Fruit fly (Drosophila melanogaster) whole organism, embryonic: ENCODE measurements around the gene ENGase.

Experiments used
- Ada2b ChIP-seq: fragments of 200-800 bp; sonication (Bioruptor generic); IDR thresholded peaks from 2 replicates; pipeline ENCODE4 v1.3.6; 2022; ENCODE audit warnings: missing biosample characterization, missing genetic modification characterization
- B-H1 ChIP-seq: fragments of 200-800 bp; sonication (Bioruptor generic); IDR thresholded peaks from 3 replicates; pipeline ENCODE4 v1.3.6; 2022; ENCODE audit warnings: missing biosample characterization, missing genetic modification characterization
- Bgb ChIP-seq: fragments of 200-800 bp; sonication (Bioruptor generic); IDR thresholded peaks from 2 replicates; pipeline ENCODE4 v1.3.6; 2022; ENCODE audit warnings: missing biosample characterization, missing genetic modification characterization; ENCODE audit not compliant: partially characterized antibody
- CG11085 ChIP-seq: fragments of 200-800 bp; sonication (Bioruptor generic); IDR thresholded peaks from 2 replicates; pipeline ENCODE4 v1.3.6; 2022; ENCODE audit warnings: missing biosample characterization, missing genetic modification characterization
- CG11398 ChIP-seq: fragments of 200-800 bp; sonication (Bioruptor generic); optimal IDR thresholded peaks from 2 replicates; lab custom pipeline; 2016; ENCODE audit warnings: missing biosample characterization, missing genetic modification characterization
- CG12155 ChIP-seq: fragments of 200-800 bp; sonication (Bioruptor generic); optimal IDR thresholded peaks from 3 replicates; lab custom pipeline; 2016; ENCODE audit warnings: missing biosample characterization, missing genetic modification characterization
- CG13287 ChIP-seq: fragments of 200-800 bp; sonication (Bioruptor generic); IDR thresholded peaks from 2 replicates; pipeline ENCODE4 v1.3.6; 2022; ENCODE audit warnings: missing biosample characterization, missing genetic modification characterization; ENCODE audit not compliant: partially characterized antibody
- CG14014 ChIP-seq: fragments of 200-800 bp; sonication (Bioruptor generic); IDR thresholded peaks from 2 replicates; pipeline ENCODE4 v1.3.6; 2022; ENCODE audit warnings: missing biosample characterization, missing genetic modification characterization
- CG15601 ChIP-seq: fragments of 200-800 bp; sonication (Bioruptor generic); optimal IDR thresholded peaks from 3 replicates; lab custom pipeline; 2019; ENCODE audit warnings: missing biosample characterization, mild to moderate bottlenecking, missing genetic modification characterization, moderate library complexity
- CG15696 ChIP-seq: fragments of 200-800 bp; sonication (Bioruptor generic); optimal IDR thresholded peaks from 2 replicates; lab custom pipeline; 2019; ENCODE audit warnings: missing biosample characterization, mild to moderate bottlenecking, missing genetic modification characterization, moderate library complexity
- CG1647 ChIP-seq: fragments of 200-800 bp; sonication (Bioruptor generic); optimal IDR thresholded peaks from 3 replicates; lab custom pipeline; 2016; ENCODE audit warnings: missing biosample characterization, missing genetic modification characterization
- CG16813 ChIP-seq: fragments of 200-800 bp; sonication (Bioruptor generic); IDR thresholded peaks from 3 replicates; pipeline ENCODE4 v1.3.6; 2022; ENCODE audit warnings: missing biosample characterization, missing genetic modification characterization; ENCODE audit not compliant: partially characterized antibody
- CG17328 ChIP-seq: fragments of 200-800 bp; sonication (Bioruptor generic); IDR thresholded peaks from 2 replicates; pipeline ENCODE4 v1.3.6; 2022; ENCODE audit warnings: missing biosample characterization, missing genetic modification characterization
- CG17359 ChIP-seq: fragments of 200-800 bp; sonication (Bioruptor generic); optimal IDR thresholded peaks from 3 replicates; lab custom pipeline; 2018; ENCODE audit warnings: missing biosample characterization, mild to moderate bottlenecking, missing genetic modification characterization, moderate library complexity
- CG18599 ChIP-seq: fragments of 200-800 bp; sonication (Bioruptor generic); optimal IDR thresholded peaks from 3 replicates; lab custom pipeline; 2017; ENCODE audit warnings: missing biosample characterization, missing genetic modification characterization, mild to moderate bottlenecking, moderate library complexity, missing genetic modification reagents
- CG30431 ChIP-seq: fragments of 200-800 bp; sonication (Bioruptor generic); optimal IDR thresholded peaks from 2 replicates; lab custom pipeline; 2017; ENCODE audit warnings: missing biosample characterization, missing genetic modification characterization
- CG32532 ChIP-seq: fragments of 200-800 bp; sonication (Bioruptor generic); IDR thresholded peaks from 2 replicates; pipeline ENCODE4 v1.3.6; 2022; ENCODE audit warnings: missing biosample characterization, missing genetic modification characterization
- CG3847 ChIP-seq: fragments of 200-800 bp; sonication (Bioruptor generic); IDR thresholded peaks from 2 replicates; pipeline ENCODE4 v1.3.6; 2022; ENCODE audit warnings: missing biosample characterization, missing genetic modification characterization
- CG5245 ChIP-seq: fragments of 200-800 bp; sonication (Bioruptor generic); optimal IDR thresholded peaks from 3 replicates; lab custom pipeline; 2016; ENCODE audit warnings: missing biosample characterization, missing genetic modification characterization
- CG6654 ChIP-seq: fragments of 200-800 bp; sonication (Bioruptor generic); optimal IDR thresholded peaks from 2 replicates; lab custom pipeline; 2017; ENCODE audit warnings: missing biosample characterization, mild to moderate bottlenecking, missing genetic modification characterization
- CG6683 ChIP-seq: fragments of 200-800 bp; sonication (Bioruptor generic); optimal IDR thresholded peaks from 2 replicates; lab custom pipeline; 2017; ENCODE audit warnings: missing biosample characterization, mild to moderate bottlenecking, missing genetic modification characterization, missing genetic modification reagents
- CG9932 ChIP-seq: fragments of 200-800 bp; sonication (Bioruptor generic); IDR thresholded peaks from 2 replicates; pipeline ENCODE4 v1.3.6; 2022; ENCODE audit warnings: missing biosample characterization, missing genetic modification characterization
- Chrac-16 ChIP-seq: fragments of 200-800 bp; sonication (Bioruptor generic); optimal IDR thresholded peaks from 3 replicates; lab custom pipeline; 2016; ENCODE audit warnings: missing biosample characterization, missing genetic modification characterization
- Elba2 ChIP-seq: fragments of 200-800 bp; sonication (Bioruptor generic); optimal IDR thresholded peaks from 3 replicates; lab custom pipeline; 2016; ENCODE audit warnings: missing biosample characterization, missing genetic modification characterization
- Ets65A ChIP-seq: fragments of 200-800 bp; sonication (Bioruptor generic); peaks from one replicate; lab custom pipeline; 2016; ENCODE audit warnings: missing biosample characterization, missing genetic modification characterization
- Fer3 ChIP-seq: fragments of 200-800 bp; sonication (Bioruptor generic); optimal IDR thresholded peaks from 2 replicates; lab custom pipeline; 2018; ENCODE audit warnings: missing biosample characterization, mild to moderate bottlenecking, missing genetic modification characterization, moderate library complexity
- Gug ChIP-seq: fragments of 200-800 bp; sonication (Bioruptor generic); IDR thresholded peaks from 4 replicates; pipeline ENCODE4 v1.3.6; 2022; ENCODE audit warnings: missing biosample characterization, missing genetic modification characterization
- HLH54F ChIP-seq: fragments of 200-800 bp; sonication (Bioruptor generic); optimal IDR thresholded peaks from 3 replicates; lab custom pipeline; 2016; ENCODE audit warnings: missing biosample characterization, missing genetic modification characterization
- Hmr ChIP-seq: fragments of 200-800 bp; sonication (Bioruptor generic); optimal IDR thresholded peaks from 3 replicates; lab custom pipeline; 2017; ENCODE audit warnings: mild to moderate bottlenecking, missing biosample characterization, missing genetic modification reagents, missing genetic modification characterization
- Hsf ChIP-seq: fragments of 200-800 bp; sonication (Bioruptor generic); optimal IDR thresholded peaks from 3 replicates; lab custom pipeline; 2016; ENCODE audit warnings: missing biosample characterization, missing genetic modification characterization
- MBD-R2 ChIP-seq: fragments of 200-800 bp; sonication (Bioruptor generic); IDR thresholded peaks from 2 replicates; pipeline ENCODE4 v1.3.6; 2022; ENCODE audit warnings: missing biosample characterization, missing genetic modification characterization
- Med ChIP-seq: fragments of 200-800 bp; sonication (Bioruptor generic); peaks from one replicate; lab custom pipeline; 2016; ENCODE audit warnings: missing biosample characterization, missing genetic modification characterization, mild to moderate bottlenecking, inconsistent platforms, moderate library complexity
- Meics ChIP-seq: fragments of 200-800 bp; sonication (Bioruptor generic); optimal IDR thresholded peaks from 2 replicates; lab custom pipeline; 2017; ENCODE audit warnings: missing biosample characterization, mild to moderate bottlenecking, missing genetic modification characterization
- Side ChIP-seq: fragments of 200-800 bp; sonication (Bioruptor generic); optimal IDR thresholded peaks from 2 replicates; lab custom pipeline; 2016; ENCODE audit warnings: missing biosample characterization, missing genetic modification characterization
- Sry-β ChIP-seq: fragments of 200-800 bp; sonication (Bioruptor generic); optimal IDR thresholded peaks from 2 replicates; lab custom pipeline; 2018; ENCODE audit warnings: missing biosample characterization, mild to moderate bottlenecking, missing genetic modification characterization, moderate library complexity
- Stat92E ChIP-seq, 3 experiments: fragments of >200 bp in 2 of 3; fragments of 200-800 bp in 1 of 3; sonication (Bioruptor generic) in 1 of 3; optimal IDR thresholded peaks; 2 replicates each; lab custom pipeline; 2017 to 2019; ENCODE audit warnings: missing biosample characterization in 3 of 3, missing genetic modification characterization in 3 of 3, mild to moderate bottlenecking in 1 of 3, moderate library complexity in 1 of 3
- Taf1 ChIP-seq: fragments of 200-800 bp; sonication (Bioruptor generic); IDR thresholded peaks from 2 replicates; pipeline ENCODE4 v1.3.6; 2022; ENCODE audit warnings: missing biosample characterization, missing genetic modification characterization
- Xrp1 ChIP-seq: fragments of 200-800 bp; sonication (Bioruptor generic); IDR thresholded peaks from 2 replicates; pipeline ENCODE4 v1.3.6; 2022; ENCODE audit warnings: missing biosample characterization, missing genetic modification characterization
- cg ChIP-seq: fragments of 200-800 bp; sonication (Bioruptor generic); optimal IDR thresholded peaks from 3 replicates; lab custom pipeline; 2019; ENCODE audit warnings: missing biosample characterization, mild to moderate bottlenecking, missing genetic modification characterization, moderate library complexity
- ci ChIP-seq: fragments of 200-800 bp; sonication (Bioruptor generic); IDR thresholded peaks from 3 replicates; pipeline ENCODE4 v1.3.6; 2022; ENCODE audit warnings: missing biosample characterization, missing genetic modification characterization
- crol ChIP-seq: fragments of 200-800 bp; sonication (Bioruptor generic); IDR thresholded peaks from 2 replicates; pipeline ENCODE4 v1.3.6; 2022; ENCODE audit warnings: missing biosample characterization, missing genetic modification characterization
- cwo ChIP-seq: fragments of 200-800 bp; sonication (Bioruptor generic); optimal IDR thresholded peaks from 3 replicates; lab custom pipeline; 2017; ENCODE audit warnings: missing biosample characterization, missing genetic modification characterization, mild to moderate bottlenecking, moderate library complexity, missing genetic modification reagents
- dysf ChIP-seq: fragments of 200-800 bp; sonication (Bioruptor generic); IDR thresholded peaks from 3 replicates; pipeline ENCODE4 v1.3.6; 2022; ENCODE audit warnings: missing biosample characterization, missing genetic modification characterization
- ind ChIP-seq: fragments of 200-800 bp; sonication (Bioruptor generic); optimal IDR thresholded peaks from 3 replicates; lab custom pipeline; 2016; ENCODE audit warnings: missing biosample characterization, missing genetic modification characterization
- jumu ChIP-seq: fragments of 200-800 bp; sonication (Bioruptor generic); optimal IDR thresholded peaks from 3 replicates; lab custom pipeline; 2016; ENCODE audit warnings: missing biosample characterization, missing genetic modification characterization
- mam ChIP-seq: fragments of 200-800 bp; sonication (Bioruptor generic); optimal IDR thresholded peaks from 3 replicates; lab custom pipeline; 2016; ENCODE audit warnings: missing biosample characterization, missing genetic modification characterization
- org-1 ChIP-seq: fragments of 200-800 bp; sonication (Bioruptor generic); optimal IDR thresholded peaks from 2 replicates; lab custom pipeline; 2017; ENCODE audit warnings: missing biosample characterization, missing genetic modification characterization
- ranshi ChIP-seq: fragments of 200-800 bp; sonication (Bioruptor generic); IDR thresholded peaks from 2 replicates; pipeline ENCODE4 v1.3.6; 2022; ENCODE audit warnings: missing biosample characterization, missing genetic modification characterization
- row ChIP-seq: fragments of 200-800 bp; sonication (Bioruptor generic); IDR thresholded peaks from 3 replicates; pipeline ENCODE4 v1.3.6; 2022; ENCODE audit warnings: missing biosample characterization, missing genetic modification characterization
- tna ChIP-seq: fragments of 200-800 bp; sonication (Bioruptor generic); IDR thresholded peaks from 2 replicates; pipeline ENCODE4 v1.3.6; 2022; ENCODE audit warnings: missing biosample characterization, missing genetic modification characterization; ENCODE audit not compliant: partially characterized antibody
- wdn ChIP-seq: fragments of 200-800 bp; sonication (Bioruptor generic); IDR thresholded peaks from 2 replicates; pipeline ENCODE4 v1.3.6; 2022; ENCODE audit warnings: missing biosample characterization, missing genetic modification characterization

Gene ENGase

dm6 chrX:17465523-17465922 lies 42.1 kb downstream of the ENGase start (continued):
- TF ChIP-seq ranshi (GFP tag; lab: Robert Waterston, UW) (no peak), CG9932 (GFP tag; lab: Robert Waterston, UW) (peak; percentile 58; the same call in 1 of the 2 replicates), crol (GFP tag; lab: Robert Waterston, UW) (no peak), CG18599 (GFP tag; lab: Kevin White, UChicago) (peak; percentile 69), jumu (GFP tag; lab: Kevin White, UChicago) (peak; percentile 31), CG5245 (GFP tag; lab: Kevin White, UChicago) (peak; percentile 15), CG12155 (GFP tag; lab: Kevin White, UChicago) (peak; percentile 22), Med (GFP tag; lab: Kevin White, UChicago) (peak; percentile 88), Bgb (GFP tag; lab: Robert Waterston, UW) (no peak), CG30431 (GFP tag; lab: Kevin White, UChicago) (no peak), CG32532 (GFP tag; lab: Robert Waterston, UW) (peak; percentile 53; the same call in 1 of the 2 replicates), CG17359 (peak; percentile 21), row (GFP tag; lab: Robert Waterston, UW) (peak; percentile 62), Hsf (GFP tag; lab: Kevin White, UChicago) (peak; percentile 3), Ada2b (no peak), CG6683 (GFP tag; lab: Kevin White, UChicago) (no peak), ind (GFP tag; lab: Kevin White, UChicago) (peak; percentile 38), Xrp1 (GFP tag; lab: Robert Waterston, UW) (peak; percentile 50; the same call in 1 of the 2 replicates), CG16813 (GFP tag; lab: Robert Waterston, UW) (no peak), dysf (GFP tag; lab: Robert Waterston, UW) (peak; percentile 69; the same call in 2 of the 3 replicates), Gug (0 out of 4 replicates have a peak, but pooled peaks have one; percentile 9), ci (GFP tag; lab: Robert Waterston, UW) (peak; percentile 41; the same call in 1 of the 3 replicates), wdn (no peak), CG15696 (peak; percentile 8), mam (GFP tag; lab: Kevin White, UChicago) (peak; percentile 50), CG14014 (GFP tag; lab: Robert Waterston, UW) (peak; percentile 53; the same call in 1 of the 2 replicates), CG1647 (no peak), CG15601 (tag; lab: Kevin White, UChicago) (no peak), Side (peak; percentile 37), Fer3 (tag; lab: Kevin White, UChicago) (peak; percentile 38), CG3847 (GFP tag; lab: Robert Waterston, UW) (0 out of 2 replicates have a peak, but pooled peaks have one; percentile 25), Ets65A (GFP tag; lab: Kevin White, UChicago) (peak; percentile 70), MBD-R2 (GFP tag; lab: Robert Waterston, UW) (peak; percentile 31; the same call in 1 of the 2 replicates), Stat92E (GFP tag; optimal IDR thresholded peaks at IDR 0.05; lab: Kevin White, UChicago) (no peak), Taf1 (GFP tag; lab: Robert Waterston, UW) (no peak), CG6654 (no peak), HLH54F (peak; percentile 17), org-1 (peak; percentile 16), Chrac-16 (peak; percentile 7), CG11085 (GFP tag; lab: Robert Waterston, UW) (0 out of 2 replicates have a peak, but pooled peaks have one; percentile 25), Sry-β (no peak), CG11398 (GFP tag; lab: Kevin White, UChicago) (no peak), CG17328 (GFP tag; lab: Robert Waterston, UW) (0 out of 2 replicates have a peak, but pooled peaks have one; percentile 27), CG13287 (GFP tag; lab: Robert Waterston, UW) (no peak), Meics (GFP tag; lab: Kevin White, UChicago) (peak; percentile 59), tna (GFP tag; lab: Robert Waterston, UW) (no peak), Elba2 (GFP tag; lab: Kevin White, UChicago) (no peak), cwo (GFP tag; lab: Kevin White, UChicago) (peak; percentile 38), cg (GFP tag; lab: Kevin White, UChicago) (no peak), B-H1 (GFP tag; lab: Robert Waterston, UW) (no peak), Hmr (GFP tag; lab: Kevin White, UChicago) (peak; percentile 32)
